Worm (Caenorhabditis elegans) whole organism, L4 larva: Measurements from ENCODE around the gene Y49A10A.2.

Experiments
- F26F4.8 ChIP-seq: fragments of 200-800 bp; sonication (Bioruptor generic); conservative IDR thresholded peaks from 2 replicates; pipeline ENCODE4 v1.3.6; 2022; ENCODE audit warnings: missing genetic modification characterization, missing compliant biosample characterization
- Y105C5A.15 ChIP-seq: fragments of 200-800 bp; sonication (Bioruptor generic); IDR thresholded peaks from 2 replicates; pipeline ENCODE4 v1.3.6; 2022; ENCODE audit warnings: missing genetic modification characterization, missing compliant biosample characterization
- aha-1 ChIP-seq: fragments of 150-350 bp; peaks from one replicate; lab custom pipeline; 2014; ENCODE audit warnings: missing biosample characterization, missing genetic modification characterization
- ceh-28 ChIP-seq: fragments of 150-350 bp; optimal IDR thresholded peaks from 2 replicates; lab custom pipeline; 2014; ENCODE audit warnings: missing biosample characterization, missing genetic modification reagents, missing genetic modification characterization
- ceh-44 ChIP-seq: fragments of 200-800 bp; sonication (Bioruptor generic); IDR thresholded peaks from 2 replicates; pipeline ENCODE4 v1.3.6; 2022; ENCODE audit warnings: missing genetic modification reagents, missing genetic modification characterization, missing compliant biosample characterization
- dmd-6 ChIP-seq: fragments of 200-800 bp; sonication (Bioruptor generic); IDR thresholded peaks from 2 replicates; pipeline ENCODE4 v1.3.6; 2022; ENCODE audit warnings: missing genetic modification reagents, missing genetic modification characterization, missing compliant biosample characterization
- egl-27 ChIP-seq: sonication (generic microtip); optimal IDR thresholded peaks from 3 replicates; lab custom pipeline; 2017; ENCODE audit warnings: missing biosample characterization, missing genetic modification reagents, missing genetic modification characterization
- fkh-10 ChIP-seq: fragments of 150-350 bp; optimal IDR thresholded peaks from 2 replicates; lab custom pipeline; 2014; ENCODE audit warnings: missing biosample characterization, missing genetic modification reagents, missing genetic modification characterization
- lin-15B ChIP-seq: fragments of 150-350 bp; sonication (generic microtip); optimal IDR thresholded peaks from 3 replicates; lab custom pipeline; 2014; ENCODE audit warnings: missing biosample characterization, missing genetic modification characterization
- lin-39 ChIP-seq: fragments of 150-350 bp; optimal IDR thresholded peaks from 2 replicates; lab custom pipeline; 2014; ENCODE audit warnings: missing biosample characterization, missing genetic modification reagents, missing genetic modification characterization
- nhr-237 ChIP-seq: sonication (generic microtip); optimal IDR thresholded peaks from 2 replicates; lab custom pipeline; 2017; ENCODE audit warnings: missing biosample characterization, missing genetic modification characterization
- nhr-28 ChIP-seq: fragments of 150-350 bp; optimal IDR thresholded peaks from 2 replicates; lab custom pipeline; 2014; ENCODE audit warnings: missing biosample characterization, missing genetic modification characterization
- tag-97 ChIP-seq: fragments of 200-800 bp; sonication (Bioruptor generic); IDR thresholded peaks from 2 replicates; pipeline ENCODE4 v1.3.6; 2022; ENCODE audit warnings: missing genetic modification characterization, missing compliant biosample characterization

ce11 chrX:10340986-10341385 lies 31.5 kb downstream of the Y49A10A.2 start, which contains the start of gene R07E3.1:
- TF ChIP-seq ceh-44 (no peak), tag-97 (GFP tag; lab: Robert Waterston, UW) (no peak), nhr-28 (tag; lab: Kevin White, UChicago) (peak; percentile 53), ceh-28 (tag; lab: Kevin White, UChicago) (no peak), lin-15B (tag; lab: Kevin White, UChicago) (no peak), egl-27 (tag; lab: Kevin White, UChicago) (no peak), nhr-237 (no peak), dmd-6 (GFP tag; lab: Robert Waterston, UW) (peak; percentile 57), fkh-10 (GFP tag; lab: Kevin White, UChicago) (no peak), F26F4.8 (GFP tag; lab: Robert Waterston, UW) (no peak), lin-39 (tag; lab: Kevin White, UChicago) (no peak), aha-1 (tag; lab: Kevin White, UChicago) (no peak), Y105C5A.15 (GFP tag; lab: Robert Waterston, UW) (no peak)
